Fruit fly (Drosophila melanogaster): ENCODE results near the gene CG32485.

- TF ChIP-seq esn (GFP tag; optimal IDR thresholded peaks at IDR 0.05) = no peak
- TF ChIP-seq acj6 (GFP tag; optimal IDR thresholded peaks at IDR 0.05) = no peak
- no peak for TF ChIP-seq CG11902 (GFP tag; optimal IDR thresholded peaks at IDR 0.05)
- no peak for TF ChIP-seq Sox102F (GFP tag; optimal IDR thresholded peaks at IDR 0.05)
- TF ChIP-seq CG8319 (GFP tag; optimal IDR thresholded peaks at IDR 0.05) = no peak
- no peak for TF ChIP-seq CG6808 (GFP tag; optimal IDR thresholded peaks at IDR 0.05)
- no peak for TF ChIP-seq CG10669 (GFP tag; optimal IDR thresholded peaks at IDR 0.05)
- TF ChIP-seq fd59A (GFP tag; optimal IDR thresholded peaks at IDR 0.05) = no peak
- TF ChIP-seq CG6854 (GFP tag; optimal IDR thresholded peaks at IDR 0.05) = no peak
- TF ChIP-seq CG8119 (GFP tag; IDR thresholded peaks at IDR 0.05) = no peak
- TF ChIP-seq Lpt (GFP tag; optimal IDR thresholded peaks at IDR 0.05) = no peak
Measured at dm6 chr3L:3069774-3070173, 19.7 kb downstream of the CG32485 start.

All from whole organism, prepupa.